Worm (Caenorhabditis elegans): ENCODE measurements around the gene T01G5.7.

The T01G5.7 gene

ce11 chrV:15136772-15137171, 25.0 kb downstream of the T01G5.7 start, which contains the start of gene aipl-1 (continued):
- no peak for TF ChIP-seq jun-1 (tag; optimal IDR thresholded peaks at IDR 0.05)

- TF ChIP-seq dve-1 (tag; optimal IDR thresholded peaks at IDR 0.05; ENCODE audit: insufficient read depth), result peak; percentile 12
- TF ChIP-seq pqm-1 (tag; optimal IDR thresholded peaks at IDR 0.05), result peak; percentile 14
- peak; percentile 55 for TF ChIP-seq nhr-77 (tag; optimal IDR thresholded peaks at IDR 0.05)
- no peak for TF ChIP-seq dpl-1 (GFP tag; optimal IDR thresholded peaks at IDR 0.05)
- no peak for TF ChIP-seq daf-16 (GFP tag; optimal IDR thresholded peaks at IDR 0.05)
- TF ChIP-seq daf-16 (tag; optimal IDR thresholded peaks at IDR 0.05), result peak; percentile 55
- peak; percentile 34 for TF ChIP-seq nhr-28 (tag; optimal IDR thresholded peaks at IDR 0.05)
- no peak for TF ChIP-seq ztf-7 (tag; optimal IDR thresholded peaks at IDR 0.05)
- TF ChIP-seq hlh-30 (tag; optimal IDR thresholded peaks at IDR 0.05; ENCODE audit: insufficient read depth), result no peak
Measured at ce11 chrV:15139811-15140210, 28.1 kb downstream of the T01G5.7 start.

- no peak for TF ChIP-seq egl-27 (tag; optimal IDR thresholded peaks at IDR 0.05)
- TF ChIP-seq fos-1 (tag; optimal IDR thresholded peaks at IDR 0.05), result no peak
- TF ChIP-seq Y105C5A.15 (GFP tag; IDR thresholded peaks at IDR 0.05), result no peak
- TF ChIP-seq spr-1 (tag; optimal IDR thresholded peaks at IDR 0.05), result no peak
- TF ChIP-seq lir-3 (tag; optimal IDR thresholded peaks at IDR 0.05), result no peak
Measured at ce11 chrV:15140247-15140646, 28.5 kb downstream of the T01G5.7 start, which contains the start of gene K08F9.3. Gene K08F9.3, plus strand, starts transcription at chrV:15140547.

DNA sequence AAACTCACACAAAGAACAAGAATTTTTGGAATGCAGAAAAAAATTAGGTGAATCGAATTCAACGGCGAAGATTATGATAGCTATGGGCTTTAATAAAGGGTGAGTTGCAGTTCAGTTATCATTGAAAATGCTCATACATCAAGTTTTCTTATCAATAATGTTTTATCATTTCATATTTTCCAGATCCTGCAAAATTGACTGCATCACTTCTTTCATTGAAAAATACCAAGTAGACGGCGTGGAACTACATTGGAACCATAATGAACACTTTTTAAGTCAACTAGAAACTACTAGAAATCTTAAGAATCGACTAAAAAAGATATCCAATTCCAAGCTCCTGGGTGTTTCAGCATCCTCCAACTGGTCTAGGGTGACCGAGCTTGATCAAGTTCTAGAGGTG, 31.5 kb downstream of the T01G5.7 start, which contains the start of gene K08F9.1:
TSS of gene K08F9.1 (minus strand) at position 101 of the 400 bp plus-strand sequence.
- TF ChIP-seq skn-1 (tag; optimal IDR thresholded peaks at IDR 0.05), result no peak
- no peak for TF ChIP-seq spr-1 (tag; optimal IDR thresholded peaks at IDR 0.05)
- no peak for TF ChIP-seq tra-1 (GFP tag; IDR thresholded peaks at IDR 0.05)
- TF ChIP-seq mdl-1 (tag; optimal IDR thresholded peaks at IDR 0.05), result no peak

DNA sequence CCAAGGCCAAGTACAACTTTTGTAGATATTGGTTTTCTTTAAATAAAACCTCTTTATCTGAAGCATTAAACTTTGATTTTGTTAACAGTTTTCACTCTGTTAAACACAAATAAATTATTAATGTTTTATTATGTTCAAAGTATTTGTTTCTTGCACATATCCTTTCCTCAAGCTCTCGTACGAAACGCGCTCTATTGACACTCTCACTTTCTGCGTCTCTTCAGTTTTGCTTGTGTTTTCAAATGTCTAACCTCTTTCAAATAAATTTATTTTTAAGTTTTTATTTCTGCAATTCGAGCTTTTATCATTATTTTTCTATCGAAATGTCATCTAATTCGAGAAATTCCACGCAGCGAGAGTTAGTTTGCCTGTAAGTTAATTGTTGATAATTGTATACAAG, 32.0 kb downstream of the T01G5.7 start, which contains the start of gene K08F9.4:
TSS of gene K08F9.4 (plus strand) at position 222 of the 400 bp plus-strand sequence.
- TF ChIP-seq T20F7.1 (GFP tag; optimal IDR thresholded peaks at IDR 0.05), result peak; percentile 32
- TF ChIP-seq lin-1 (GFP tag; IDR thresholded peaks at IDR 0.05), result no peak
- TF ChIP-seq hlh-30 (tag; optimal IDR thresholded peaks at IDR 0.05; ENCODE audit: insufficient read depth), result no peak
- peak; percentile 18 for TF ChIP-seq duxl-1 (tag; optimal IDR thresholded peaks at IDR 0.05; ENCODE audit: poor library complexity)
- TF ChIP-seq nhr-111 (GFP tag; optimal IDR thresholded peaks at IDR 0.05), result no peak
- TF ChIP-seq ztf-11 (tag; optimal IDR thresholded peaks at IDR 0.05), result no peak
- TF ChIP-seq nhr-28 (tag; optimal IDR thresholded peaks at IDR 0.05), result peak; percentile 61
- no peak for TF ChIP-seq D1046.2 (GFP tag; IDR thresholded peaks at IDR 0.05)
- TF ChIP-seq mes-2 (tag; optimal IDR thresholded peaks at IDR 0.05; ENCODE audit: poor library complexity, severe bottlenecking), result peak; percentile 92
- no peak for TF ChIP-seq madf-9 (GFP tag; conservative IDR thresholded peaks at IDR 0.05)
- TF ChIP-seq aha-1 (tag), result no peak
- TF ChIP-seq lin-38 (GFP tag; IDR thresholded peaks at IDR 0.05), result peak; percentile 90
- peak; percentile 7 for TF ChIP-seq lin-13 (GFP tag; optimal IDR thresholded peaks at IDR 0.05)
- peak; percentile 73 for TF ChIP-seq dpl-1 (GFP tag; optimal IDR thresholded peaks at IDR 0.05)
- peak; percentile 72 for TF ChIP-seq nhr-6 (tag; optimal IDR thresholded peaks at IDR 0.05)
- TF ChIP-seq tag-97 (GFP tag; IDR thresholded peaks at IDR 0.05), result no peak

- TF ChIP-seq lsy-2 (tag; optimal IDR thresholded peaks at IDR 0.05) (no peak), saeg-2 (GFP tag; IDR thresholded peaks at IDR 0.05) (no peak), Y105C5A.15 (GFP tag; IDR thresholded peaks at IDR 0.05) (no peak), Y48G9A.11 (GFP tag; IDR thresholded peaks at IDR 0.05) (no peak), madf-5 (GFP tag; IDR thresholded peaks at IDR 0.05) (no peak), snpc-1.2 (GFP tag; IDR thresholded peaks at IDR 0.05) (no peak), pha-4 (GFP tag; IDR thresholded peaks at IDR 0.05) (no peak), pha-4 (tag; optimal IDR thresholded peaks at IDR 0.05) (no peak), nhr-76 (tag; optimal IDR thresholded peaks at IDR 0.05) (no peak), lin-29 (GFP tag; IDR thresholded peaks at IDR 0.05) (no peak), nhr-111 (GFP tag; optimal IDR thresholded peaks at IDR 0.05) (no peak), F26F4.8 (GFP tag; conservative IDR thresholded peaks at IDR 0.05) (no peak), D1046.2 (GFP tag; IDR thresholded peaks at IDR 0.05) (no peak), daf-19 (GFP tag; conservative IDR thresholded peaks at IDR 0.05) (no peak), attf-4 (tag; optimal IDR thresholded peaks at IDR 0.05) (no peak)
Measured at ce11 chrV:15147776-15148175, 36.0 kb downstream of the T01G5.7 start, which contains the start of gene T09F5.20. Gene T09F5.20, minus strand, starts transcription at chrV:15147876.
